Worm (Caenorhabditis elegans) whole organism, L1 larva: Measurements from ENCODE around the gene T01C4.8.

Experiments
- lin-15B ChIP-seq: fragments of 150-350 bp; sonication (generic microtip); optimal IDR thresholded peaks from 3 replicates; lab custom pipeline; 2014; ENCODE audit warnings: missing biosample characterization, missing genetic modification characterization
- mab-9 ChIP-seq: fragments of 200-800 bp; sonication (Bioruptor generic); IDR thresholded peaks from 2 replicates; pipeline ENCODE4 v1.3.6; 2022; ENCODE audit warnings: missing genetic modification reagents, missing genetic modification characterization, missing compliant biosample characterization
- mef-2 ChIP-seq: fragments of 150-350 bp; optimal IDR thresholded peaks from 2 replicates; lab custom pipeline; 2014; ENCODE audit warnings: missing biosample characterization, missing genetic modification characterization
- mep-1 ChIP-seq: fragments of 150-350 bp; optimal IDR thresholded peaks from 2 replicates; lab custom pipeline; 2014; ENCODE audit warnings: missing biosample characterization, missing genetic modification characterization
- snpc-4 ChIP-seq: fragments of 150-350 bp; optimal IDR thresholded peaks from 2 replicates; lab custom pipeline; 2014; ENCODE audit warnings: missing biosample characterization, missing genetic modification characterization

ce11 chrV:7175201-7175600 lies 45.8 kb upstream of the T01C4.8 start, which contains the start of gene lgc-39:
- TF ChIP-seq snpc-4 (tag; lab: Kevin White, UChicago), result no peak
- no peak for TF ChIP-seq mep-1
- no peak for TF ChIP-seq mab-9 (GFP tag; lab: Robert Waterston, UW)
- no peak for TF ChIP-seq mef-2 (tag; lab: Kevin White, UChicago)
- TF ChIP-seq lin-15B (tag; lab: Kevin White, UChicago), result no peak
